Worm (Caenorhabditis elegans) whole organism, midembryonic: Measurements from ENCODE around the gene srbc-63.

Source experiments
- T22C8.4 ChIP-seq: fragments of 200-800 bp; sonication (Bioruptor generic); IDR thresholded peaks from 2 replicates; pipeline ENCODE4 v1.3.6; 2022; ENCODE audit warnings: missing genetic modification characterization, missing compliant biosample characterization
- cog-1 ChIP-seq: sonication (generic microtip); optimal IDR thresholded peaks from 2 replicates; lab custom pipeline; 2016; ENCODE audit warnings: missing genetic modification characterization, missing compliant biosample characterization
- flt-1 ChIP-seq: fragments of 200-800 bp; sonication (Bioruptor generic); IDR thresholded peaks from 2 replicates; pipeline ENCODE4 v1.3.6; 2022; ENCODE audit warnings: missing genetic modification characterization, missing compliant biosample characterization
- klf-2 ChIP-seq: fragments of 200-800 bp; sonication (Bioruptor generic); conservative IDR thresholded peaks from 2 replicates; pipeline ENCODE4 v1.3.6; 2022; ENCODE audit warnings: missing genetic modification reagents, missing genetic modification characterization, missing compliant biosample characterization
- med-1 ChIP-seq: sonication (generic microtip); optimal IDR thresholded peaks from 2 replicates; lab custom pipeline; 2017; ENCODE audit warnings: missing genetic modification characterization, mild to moderate bottlenecking, missing compliant biosample characterization, antibody characterized with exemption, missing genetic modification reagents; ENCODE audit not compliant: insufficient read depth
- ref-1 ChIP-seq: fragments of 200-800 bp; sonication (Bioruptor generic); conservative IDR thresholded peaks from 2 replicates; pipeline ENCODE4 v1.3.6; 2022; ENCODE audit warnings: missing genetic modification reagents, missing genetic modification characterization, missing compliant biosample characterization
- tab-1 ChIP-seq: fragments of 200-800 bp; sonication (Bioruptor generic); IDR thresholded peaks from 2 replicates; pipeline ENCODE4 v1.3.6; 2022; ENCODE audit warnings: missing genetic modification characterization, missing compliant biosample characterization
- ztf-23 ChIP-seq: fragments of 200-800 bp; sonication (Bioruptor generic); IDR thresholded peaks from 2 replicates; pipeline ENCODE4 v1.3.6; 2022; ENCODE audit warnings: missing genetic modification reagents, missing genetic modification characterization, missing compliant biosample characterization
- ztf-29 ChIP-seq: fragments of 200-800 bp; sonication (Bioruptor generic); IDR thresholded peaks from 2 replicates; pipeline ENCODE4 v1.3.6; 2022; ENCODE audit warnings: missing genetic modification reagents, missing genetic modification characterization, missing compliant biosample characterization

The srbc-63 gene

ce11 chrV:15369707-15370106, 42.8 kb downstream of the srbc-63 start, which contains the start of gene nhr-269:
Gene nhr-269, minus strand, starts transcription at chrV:15369807.
- TF ChIP-seq ztf-23 (GFP tag; lab: Robert Waterston, UW), result no peak
- no peak for TF ChIP-seq cog-1 (tag; lab: Kevin White, UChicago)
- no peak for TF ChIP-seq klf-2 (GFP tag; lab: Robert Waterston, UW)
- TF ChIP-seq T22C8.4, result no peak
- no peak for TF ChIP-seq ref-1 (GFP tag; lab: Robert Waterston, UW)
- no peak for TF ChIP-seq med-1 (GFP tag; lab: Kevin White, UChicago)
- TF ChIP-seq ztf-29 (GFP tag; lab: Robert Waterston, UW), result no peak
- no peak for TF ChIP-seq flt-1
- no peak for TF ChIP-seq tab-1 (GFP tag; lab: Robert Waterston, UW)

ce11 chrV:15367770-15368169, 44.8 kb downstream of the srbc-63 start:
- TF ChIP-seq T22C8.4, result no peak
- TF ChIP-seq cog-1 (tag; lab: Kevin White, UChicago), result no peak
- no peak for TF ChIP-seq ztf-29 (GFP tag; lab: Robert Waterston, UW)
- no peak for TF ChIP-seq flt-1
- no peak for TF ChIP-seq klf-2 (GFP tag; lab: Robert Waterston, UW)
- TF ChIP-seq ztf-23 (GFP tag; lab: Robert Waterston, UW), result no peak
- TF ChIP-seq med-1 (GFP tag; lab: Kevin White, UChicago), result no peak
